Worm (Caenorhabditis elegans) whole organism, L4/young adult: ENCODE data around the gene H20J04.4.

Experiments used
- W03F9.2 ChIP-seq: fragments of 150-350 bp; optimal IDR thresholded peaks from 2 replicates; lab custom pipeline; 2014; ENCODE audit warnings: missing biosample characterization, missing genetic modification characterization
- him-1 ChIP-seq: sonication (generic microtip); optimal IDR thresholded peaks from 2 replicates; lab custom pipeline; 2016; ENCODE audit warnings: missing genotype, missing genetic modification reagents, missing genetic modification characterization, missing compliant biosample characterization

DNA sequence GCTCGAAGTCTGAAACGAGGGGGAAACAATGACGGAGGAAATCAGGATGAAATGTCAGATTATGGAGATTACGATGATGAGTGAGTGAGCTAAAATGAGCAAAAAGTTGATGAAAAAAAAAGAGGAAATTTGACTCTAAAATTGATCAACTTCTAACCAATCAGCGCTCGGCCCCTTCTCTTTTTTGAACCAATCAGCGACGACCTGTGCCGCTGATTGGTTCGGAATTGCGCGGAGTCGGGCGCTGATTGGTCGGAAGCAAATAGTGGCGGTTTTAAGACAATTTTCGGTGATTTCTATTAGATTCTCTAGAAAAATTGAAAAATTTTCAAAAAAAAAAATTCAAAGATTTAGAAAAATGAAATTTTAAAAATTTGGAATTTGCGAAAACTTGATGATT, 8.9 kb downstream of the H20J04.4 start:
- TF ChIP-seq W03F9.2 (tag; lab: Kevin White, UChicago) (no peak), him-1 (tag; lab: Kevin White, UChicago) (no peak)
